Fruit fly (Drosophila melanogaster): Measurements from ENCODE around the gene CG7720.

The CG7720 gene

dm6 chr3R:18804278-18804903 lies 9.4 kb upstream of the CG7720 start:
- TF ChIP-seq Hr39 (optimal IDR thresholded peaks at IDR 0.05) (no peak), CG3726 (GFP tag; IDR thresholded peaks at IDR 0.05) (no peak), Vsx1 (GFP tag; optimal IDR thresholded peaks at IDR 0.05) (no peak), Sox100B (GFP tag; optimal IDR thresholded peaks at IDR 0.05) (peak; percentile 53), CG13424 (tag; optimal IDR thresholded peaks at IDR 0.05) (peak; percentile 47), D19A (tag; optimal IDR thresholded peaks at IDR 0.05) (no peak), CTCF (GFP tag; optimal IDR thresholded peaks at IDR 0.05) (no peak), CG9876 (GFP tag; optimal IDR thresholded peaks at IDR 0.05) (no peak), CG43689 (GFP tag; IDR thresholded peaks at IDR 0.05) (no peak), CG13894 (tag; optimal IDR thresholded peaks at IDR 0.05) (no peak), CG8089 (GFP tag; optimal IDR thresholded peaks at IDR 0.05) (no peak), Nf-YA (GFP tag; IDR thresholded peaks at IDR 0.05) (no peak), Chrac-16 (GFP tag; optimal IDR thresholded peaks at IDR 0.05) (no peak), zf30C (GFP tag; optimal IDR thresholded peaks at IDR 0.05) (no peak), BEAF-32 (GFP tag; optimal IDR thresholded peaks at IDR 0.05) (no peak), CG4707 (GFP tag; optimal IDR thresholded peaks at IDR 0.05) (no peak), Blimp-1 (GFP tag; optimal IDR thresholded peaks at IDR 0.05) (peak; percentile 62), bigmax (GFP tag; optimal IDR thresholded peaks at IDR 0.05) (no peak), HmgD (GFP tag; optimal IDR thresholded peaks at IDR 0.05) (no peak), CG7745 (tag; optimal IDR thresholded peaks at IDR 0.05) (no peak), maf-S (GFP tag; optimal IDR thresholded peaks at IDR 0.05) (no peak), psq (GFP tag; optimal IDR thresholded peaks at IDR 0.05) (no peak), Oaz (GFP tag; IDR thresholded peaks at IDR 0.05) (no peak), Bgb (GFP tag; IDR thresholded peaks at IDR 0.05; ENCODE audit: partially characterized antibody) (no peak), Doc3 (GFP tag; IDR thresholded peaks at IDR 0.05; ENCODE audit: partially characterized antibody) (no peak), croc (GFP tag; conservative IDR thresholded peaks at IDR 0.05) (no peak), CG11696 (GFP tag; IDR thresholded peaks at IDR 0.05) (no peak), GATAe (GFP tag; conservative IDR thresholded peaks at IDR 0.05) (no peak), Dip2 (GFP tag; IDR thresholded peaks at IDR 0.05) (no peak), pros (GFP tag; optimal IDR thresholded peaks at IDR 0.05) (no peak), NFAT (GFP tag; IDR thresholded peaks at IDR 0.05) (no peak), CG3995 (GFP tag; optimal IDR thresholded peaks at IDR 0.05) (no peak), cwo (GFP tag; optimal IDR thresholded peaks at IDR 0.05) (no peak), dmrt99B (tag; optimal IDR thresholded peaks at IDR 0.05) (peak; percentile 73), Hr78 (GFP tag; optimal IDR thresholded peaks at IDR 0.05) (no peak), CG2712 (tag; optimal IDR thresholded peaks at IDR 0.05) (no peak), Nf-YC (tag; optimal IDR thresholded peaks at IDR 0.05) (no peak), CG17612 (GFP tag; IDR thresholded peaks at IDR 0.05) (no peak), CG15696 (tag; optimal IDR thresholded peaks at IDR 0.05) (no peak), yki (optimal IDR thresholded peaks at IDR 0.05) (no peak), tx (GFP tag; optimal IDR thresholded peaks at IDR 0.05) (no peak), crp (GFP tag; optimal IDR thresholded peaks at IDR 0.05) (no peak), ttk (GFP tag; IDR thresholded peaks at IDR 0.05) (peak; percentile 15; the same call in 1 of the 2 replicates), esg (GFP tag; conservative IDR thresholded peaks at IDR 0.05) (no peak; the same call in 1 of the 2 replicates), CG15269 (tag; optimal IDR thresholded peaks at IDR 0.05) (peak; percentile 22), trem (tag; optimal IDR thresholded peaks at IDR 0.05) (no peak), kah (GFP tag; optimal IDR thresholded peaks at IDR 0.05) (no peak), jigr1 (GFP tag; IDR thresholded peaks at IDR 0.05) (no peak), CG12071 (GFP tag; optimal IDR thresholded peaks at IDR 0.05) (no peak), pfk (GFP tag; optimal IDR thresholded peaks at IDR 0.05) (no peak), wek (GFP tag; optimal IDR thresholded peaks at IDR 0.05) (no peak)

All from whole organism, embryonic.